Fruit fly (Drosophila melanogaster): Measurements from ENCODE around the gene CG7083.

DNA sequence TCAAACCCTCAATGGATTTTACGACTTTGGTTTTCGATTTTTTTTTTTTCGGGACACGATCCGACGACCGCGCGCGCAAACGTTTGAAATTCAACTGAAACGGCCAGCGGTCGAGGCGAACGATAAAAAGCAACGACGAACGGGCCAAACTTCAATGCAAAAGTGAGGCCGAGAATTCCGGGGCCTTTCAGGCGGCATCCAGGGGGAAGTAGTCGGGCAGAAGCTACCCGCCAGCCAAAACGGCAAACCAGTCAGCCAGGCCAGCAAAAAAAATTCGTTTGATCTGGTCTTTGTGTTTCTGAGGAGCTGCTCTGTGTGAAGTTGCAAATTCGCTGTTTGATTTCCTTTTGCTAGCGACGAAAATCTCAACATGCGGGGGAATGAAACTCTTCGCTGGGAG is 45.4 kb upstream of the CG7083 start, which contains the start of gene CG7201:
- TF ChIP-seq CG10348 (GFP tag; IDR thresholded peaks at IDR 0.05) (no peak), EcR (GFP tag; optimal IDR thresholded peaks at IDR 0.05) (no peak), CG9948 (tag; optimal IDR thresholded peaks at IDR 0.05) (no peak), Snoo (tag; optimal IDR thresholded peaks at IDR 0.05) (no peak), CG4496 (GFP tag; IDR thresholded peaks at IDR 0.05) (0 out of 3 replicates have a peak, but pooled peaks have one; percentile 16), CG17806 (tag; optimal IDR thresholded peaks at IDR 0.05) (no peak), Pif1A (GFP tag; optimal IDR thresholded peaks at IDR 0.05) (no peak), CG8301 (tag; optimal IDR thresholded peaks at IDR 0.05) (no peak)

Data from whole organism, pupa.